Fruit fly (Drosophila melanogaster): ENCODE data around the gene dod.

DNA sequence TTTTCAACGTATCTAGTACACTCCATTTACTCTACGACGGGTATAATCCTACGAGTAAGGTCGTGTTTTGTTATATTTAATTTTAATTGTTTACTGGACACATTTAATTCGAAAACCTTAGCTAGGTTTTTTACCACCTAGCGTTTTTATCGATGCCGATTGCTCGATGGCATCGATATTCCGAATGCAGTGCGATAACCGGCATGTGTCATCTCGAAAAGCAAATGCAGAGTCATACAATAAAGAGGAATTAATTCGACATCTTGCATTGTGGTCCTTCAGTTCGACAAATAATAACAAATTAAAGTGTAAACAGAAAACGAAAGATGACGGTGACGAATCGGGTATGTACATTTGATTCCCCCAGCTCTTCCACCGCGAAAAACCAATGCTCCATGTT lies 29.3 kb upstream of the dod start, which contains the start of gene Rpt6:
- TF ChIP-seq CTCF (optimal IDR thresholded peaks at IDR 0.05): peak in 1 of 2 experiments; percentile 15
- TF ChIP-seq CG8478 (optimal IDR thresholded peaks at IDR 0.05): no peak

Data from S2 (cell line).